Worm (Caenorhabditis elegans) whole organism, midembryonic: ENCODE measurements around the gene C33H5.1.

Experiments used
- T22C8.4 ChIP-seq: fragments of 200-800 bp; sonication (Bioruptor generic); IDR thresholded peaks from 2 replicates; pipeline ENCODE4 v1.3.6; 2022; ENCODE audit warnings: missing genetic modification characterization, missing compliant biosample characterization
- cog-1 ChIP-seq: sonication (generic microtip); optimal IDR thresholded peaks from 2 replicates; lab custom pipeline; 2016; ENCODE audit warnings: missing genetic modification characterization, missing compliant biosample characterization
- flt-1 ChIP-seq: fragments of 200-800 bp; sonication (Bioruptor generic); IDR thresholded peaks from 2 replicates; pipeline ENCODE4 v1.3.6; 2022; ENCODE audit warnings: missing genetic modification characterization, missing compliant biosample characterization
- klf-2 ChIP-seq: fragments of 200-800 bp; sonication (Bioruptor generic); conservative IDR thresholded peaks from 2 replicates; pipeline ENCODE4 v1.3.6; 2022; ENCODE audit warnings: missing genetic modification reagents, missing genetic modification characterization, missing compliant biosample characterization
- med-1 ChIP-seq: sonication (generic microtip); optimal IDR thresholded peaks from 2 replicates; lab custom pipeline; 2017; ENCODE audit warnings: missing genetic modification characterization, mild to moderate bottlenecking, missing compliant biosample characterization, antibody characterized with exemption, missing genetic modification reagents; ENCODE audit not compliant: insufficient read depth
- ref-1 ChIP-seq: fragments of 200-800 bp; sonication (Bioruptor generic); conservative IDR thresholded peaks from 2 replicates; pipeline ENCODE4 v1.3.6; 2022; ENCODE audit warnings: missing genetic modification reagents, missing genetic modification characterization, missing compliant biosample characterization
- tab-1 ChIP-seq: fragments of 200-800 bp; sonication (Bioruptor generic); IDR thresholded peaks from 2 replicates; pipeline ENCODE4 v1.3.6; 2022; ENCODE audit warnings: missing genetic modification characterization, missing compliant biosample characterization
- ztf-23 ChIP-seq: fragments of 200-800 bp; sonication (Bioruptor generic); IDR thresholded peaks from 2 replicates; pipeline ENCODE4 v1.3.6; 2022; ENCODE audit warnings: missing genetic modification reagents, missing genetic modification characterization, missing compliant biosample characterization
- ztf-29 ChIP-seq: fragments of 200-800 bp; sonication (Bioruptor generic); IDR thresholded peaks from 2 replicates; pipeline ENCODE4 v1.3.6; 2022; ENCODE audit warnings: missing genetic modification reagents, missing genetic modification characterization, missing compliant biosample characterization

The C33H5.1 gene

DNA sequence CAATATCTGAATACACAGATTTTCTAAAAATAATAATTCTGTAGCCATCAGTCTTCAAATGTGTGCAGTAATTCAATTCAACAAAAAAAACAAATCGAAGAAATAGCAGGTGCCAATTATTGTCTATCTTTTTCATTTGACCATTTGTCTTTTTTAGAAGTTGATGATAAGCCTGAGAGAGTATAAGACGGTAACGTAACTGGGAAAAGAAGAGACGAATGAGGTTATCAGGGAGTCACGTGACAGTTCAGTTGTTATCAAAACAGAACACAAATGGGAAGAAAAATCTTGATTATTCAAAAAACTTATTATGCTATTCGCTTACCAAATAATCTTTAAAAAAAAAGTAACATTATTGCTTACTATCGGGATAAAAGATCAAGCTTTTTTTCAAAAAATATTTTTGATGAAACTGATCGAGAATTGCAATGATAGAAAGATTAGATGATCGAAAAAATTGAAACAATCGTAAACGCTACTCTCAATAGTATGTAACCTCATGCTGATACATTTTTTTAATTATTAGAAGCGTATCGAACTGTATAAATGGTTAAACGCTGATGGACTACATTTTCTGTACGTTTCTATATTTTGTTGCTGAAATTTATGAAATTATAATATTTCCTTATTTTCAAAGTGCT, 35.7 kb downstream of the C33H5.1 start:
- TF ChIP-seq ref-1 (no peak), cog-1 (tag; lab: Kevin White, UChicago) (no peak), med-1 (GFP tag; lab: Kevin White, UChicago) (no peak), T22C8.4 (GFP tag; lab: Robert Waterston, UW) (no peak), ztf-23 (no peak)

DNA sequence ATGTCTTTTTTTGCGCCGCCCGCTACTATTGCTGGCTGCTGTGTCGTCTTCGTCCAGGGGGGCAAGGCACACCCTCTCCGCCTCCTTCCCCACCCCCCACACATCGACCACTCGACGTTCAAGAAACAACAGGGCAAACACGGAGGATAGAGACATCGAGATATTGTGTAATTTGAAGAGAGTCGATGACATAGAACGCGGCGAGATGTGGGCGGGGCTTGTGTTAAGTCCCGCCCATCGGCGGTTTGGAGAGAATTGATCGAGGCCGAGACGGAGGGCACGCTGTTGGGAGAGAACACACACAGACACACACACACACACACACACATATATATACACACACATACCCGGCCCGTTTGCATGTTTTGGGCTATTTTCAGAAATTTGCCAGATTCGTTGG, 36.9 kb downstream of the C33H5.1 start:
- TF ChIP-seq ztf-29 (GFP tag; lab: Robert Waterston, UW) (0 out of 2 replicates have a peak, but pooled peaks have one; percentile 42), klf-2 (GFP tag; lab: Robert Waterston, UW) (no peak), ztf-23 (0 out of 2 replicates have a peak, but pooled peaks have one; percentile 50), cog-1 (tag; lab: Kevin White, UChicago) (peak; percentile 80)

ce11 chrIV:7846386-7846785, 37.7 kb downstream of the C33H5.1 start, which contains the start of gene C06A6.2:
Gene C06A6.2 (plus strand): TSS chrIV:7846622.
- no peak for TF ChIP-seq T22C8.4 (GFP tag; lab: Robert Waterston, UW)
- TF ChIP-seq ztf-23: no peak
- TF ChIP-seq flt-1 (GFP tag; lab: Robert Waterston, UW): no peak
- TF ChIP-seq cog-1 (tag; lab: Kevin White, UChicago): no peak
- TF ChIP-seq ztf-29 (GFP tag; lab: Robert Waterston, UW): no peak
- no peak for TF ChIP-seq med-1 (GFP tag; lab: Kevin White, UChicago)
- no peak for TF ChIP-seq ref-1
- TF ChIP-seq klf-2 (GFP tag; lab: Robert Waterston, UW): no peak
- no peak for TF ChIP-seq tab-1 (GFP tag; lab: Robert Waterston, UW)

DNA sequence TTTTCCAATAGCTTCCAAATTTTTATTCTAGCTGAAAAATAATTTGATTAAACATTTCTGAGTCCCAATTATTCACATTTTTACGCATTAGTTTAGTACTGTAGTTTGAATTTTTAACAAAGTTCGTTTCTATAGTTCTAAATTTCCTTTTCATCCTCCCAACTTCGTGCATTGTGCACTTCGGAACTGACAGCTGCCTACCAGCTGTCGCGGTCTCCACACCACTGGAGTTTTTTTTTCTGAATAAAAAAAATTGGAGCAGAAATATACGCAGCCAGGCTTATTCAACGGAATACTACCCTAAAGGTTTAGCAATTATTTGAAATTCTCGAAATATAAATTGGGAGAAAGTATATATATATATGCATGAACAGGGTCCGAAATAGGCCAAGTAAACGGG, 40.5 kb downstream of the C33H5.1 start:
- TF ChIP-seq ztf-29 (GFP tag; lab: Robert Waterston, UW): no peak
- no peak for TF ChIP-seq ref-1
- TF ChIP-seq tab-1 (GFP tag; lab: Robert Waterston, UW): no peak
- no peak for TF ChIP-seq flt-1 (GFP tag; lab: Robert Waterston, UW)
- TF ChIP-seq cog-1 (tag; lab: Kevin White, UChicago): no peak

DNA sequence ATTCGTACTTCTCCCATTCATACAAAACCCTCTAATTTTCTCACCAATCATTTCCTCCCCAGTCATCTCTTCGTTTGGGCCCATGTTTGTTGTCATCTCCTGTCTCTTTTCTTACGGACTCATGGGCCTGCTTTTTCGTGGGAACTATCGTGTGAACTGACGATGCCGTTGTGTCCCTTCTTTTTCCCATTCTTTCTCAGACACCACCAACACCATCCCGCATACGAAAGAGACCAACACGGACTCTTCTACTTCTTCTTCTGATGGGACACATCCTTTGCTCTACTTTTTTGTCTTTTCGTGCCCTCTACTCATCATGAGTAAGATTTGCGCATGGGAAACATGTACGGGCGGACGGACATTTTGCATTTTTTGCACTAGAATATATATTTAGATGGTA, 41.6 kb downstream of the C33H5.1 start:
- TF ChIP-seq ztf-29 (GFP tag; lab: Robert Waterston, UW) (no peak), cog-1 (tag; lab: Kevin White, UChicago) (no peak), flt-1 (GFP tag; lab: Robert Waterston, UW) (no peak), T22C8.4 (GFP tag; lab: Robert Waterston, UW) (no peak), klf-2 (GFP tag; lab: Robert Waterston, UW) (no peak), med-1 (GFP tag; lab: Kevin White, UChicago) (no peak), ref-1 (no peak), tab-1 (GFP tag; lab: Robert Waterston, UW) (no peak), ztf-23 (no peak)

DNA sequence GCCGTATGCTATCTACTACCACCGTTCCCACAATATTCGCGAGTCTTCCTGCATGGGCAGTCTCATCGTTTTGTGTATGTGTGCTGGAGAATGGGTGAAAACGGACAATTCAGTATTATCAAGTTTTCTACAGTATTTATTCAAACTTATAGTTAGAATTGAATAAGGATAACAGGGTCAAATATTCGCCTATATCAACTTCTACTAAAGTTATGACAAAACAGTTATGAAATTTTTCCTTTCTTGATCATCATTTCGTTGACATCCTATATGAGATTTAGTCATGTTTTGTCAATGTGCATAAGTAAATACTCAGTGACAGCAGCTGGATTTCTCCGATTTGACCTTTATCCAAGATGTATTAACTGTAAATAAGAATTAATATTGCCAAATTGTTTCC, 42.6 kb downstream of the C33H5.1 start:
- TF ChIP-seq med-1 (GFP tag; lab: Kevin White, UChicago): no peak
- TF ChIP-seq T22C8.4 (GFP tag; lab: Robert Waterston, UW): no peak
- no peak for TF ChIP-seq ref-1
- TF ChIP-seq ztf-29 (GFP tag; lab: Robert Waterston, UW): no peak
- no peak for TF ChIP-seq flt-1 (GFP tag; lab: Robert Waterston, UW)
- no peak for TF ChIP-seq tab-1 (GFP tag; lab: Robert Waterston, UW)
- TF ChIP-seq ztf-23: no peak
- no peak for TF ChIP-seq cog-1 (tag; lab: Kevin White, UChicago)
- no peak for TF ChIP-seq klf-2 (GFP tag; lab: Robert Waterston, UW)
